Fruit fly (Drosophila melanogaster) whole organism, adult: ENCODE data around the gene RSG7.

Experiments
- CG14711 ChIP-seq: fragments of 200-800 bp; sonication (Bioruptor generic); optimal IDR thresholded peaks from 2 replicates; lab custom pipeline; 2018; ENCODE audit warnings: missing biosample characterization, mild to moderate bottlenecking, missing genetic modification characterization, moderate library complexity
- pad ChIP-seq: fragments of 200-800 bp; sonication (Bioruptor generic); optimal IDR thresholded peaks from 3 replicates; lab custom pipeline; 2017; ENCODE audit warnings: missing biosample characterization, missing genetic modification characterization, mild to moderate bottlenecking, moderate library complexity, missing genetic modification reagents

DNA sequence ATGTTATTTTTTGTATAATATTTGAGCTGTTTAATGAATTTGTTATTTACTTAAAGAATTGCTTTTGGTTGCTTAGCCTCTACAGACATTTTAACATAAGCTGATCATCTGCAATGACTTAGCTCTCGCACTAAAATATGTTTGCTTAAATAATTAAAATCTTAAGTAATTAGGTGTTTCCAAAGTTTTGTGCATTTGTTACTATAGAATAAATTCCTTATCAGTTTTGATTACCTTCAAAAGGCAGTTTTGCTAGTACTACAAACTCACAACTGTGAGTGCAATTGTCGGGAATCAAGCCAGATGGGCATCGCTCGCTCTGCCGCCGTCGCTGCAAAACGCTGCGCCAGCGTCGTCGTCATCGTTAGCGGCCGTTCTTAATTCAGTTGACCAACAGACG is 27.7 kb downstream of the RSG7 start:
- TF ChIP-seq CG14711 (no peak), pad (GFP tag; lab: Kevin White, UChicago) (no peak)
